Fruit fly (Drosophila melanogaster) Kc167 (cell line): ENCODE results near the gene Tpr2.

Experiments
- Myc ChIP-seq: fragments of >200 bp; optimal IDR thresholded peaks from 2 replicates; lab custom pipeline; 2017; ENCODE audit warnings: missing external identifiers
- Sin3A ChIP-seq: fragments of >200 bp; optimal IDR thresholded peaks from 2 replicates; lab custom pipeline; 2018; ENCODE audit warnings: missing external identifiers
- h ChIP-seq: fragments of >200 bp; optimal IDR thresholded peaks from 3 replicates; lab custom pipeline; 2018; ENCODE audit warnings: missing external identifiers
- insv ChIP-seq: fragments of >200 bp; optimal IDR thresholded peaks from 3 replicates; lab custom pipeline; 2018; ENCODE audit warnings: missing external identifiers
- psq ChIP-seq: fragments of >200 bp; optimal IDR thresholded peaks from 2 replicates; lab custom pipeline; 2017; ENCODE audit warnings: missing external identifiers
- ttk ChIP-seq: sonication (Bioruptor generic); optimal IDR thresholded peaks from 2 replicates; lab custom pipeline; 2017; ENCODE audit warnings: missing external identifiers

- TF ChIP-seq psq (lab: Kevin White, UChicago) (no peak), ttk (lab: Kevin White, UChicago) (no peak), Myc (lab: Kevin White, UChicago) (no peak), h (no peak), Sin3A (lab: Kevin White, UChicago) (no peak), insv (no peak)
Measured at dm6 chr2L:16529485-16530413, 38.4 kb downstream of the Tpr2 start.
